Comparison of ENCODE assay signal across 1 fruit fly cellular context in genomic region chr3R:11623025-11623424, dm6.
TF ChIP-seq lines count a peak whose summit lies in the region.

Gene CG14711 (plus strand): TSS chr3R:11623339.

TF ChIP-seq in whole organism, embryonic, 481 proteins besides CTCF, POLR2A, EP300 and RAD21 (continued from another document and continues in another):
- TF ChIP-seq CkIIα-i1 (GFP tag; IDR thresholded peaks at IDR 0.05; lab: Robert Waterston, UW) = no peak
- TF ChIP-seq fd3F (GFP tag; optimal IDR thresholded peaks at IDR 0.05; lab: Kevin White, UChicago) = peak; percentile 76
- peak; percentile 36 for TF ChIP-seq shn (GFP tag; optimal IDR thresholded peaks at IDR 0.05; lab: Kevin White, UChicago)
- peak; percentile 84 for TF ChIP-seq zen (tag; optimal IDR thresholded peaks at IDR 0.05; lab: Kevin White, UChicago)
- TF ChIP-seq CG4404 (GFP tag; IDR thresholded peaks at IDR 0.05; lab: Robert Waterston, UW) = peak; percentile 74
- TF ChIP-seq Dad (GFP tag; optimal IDR thresholded peaks at IDR 0.05; lab: Kevin White, UChicago) = peak; percentile 57
- TF ChIP-seq zf30C (GFP tag; optimal IDR thresholded peaks at IDR 0.05; lab: Kevin White, UChicago) = no peak
- TF ChIP-seq bbx (GFP tag; IDR thresholded peaks at IDR 0.05; lab: Robert Waterston, UW; ENCODE audit: partially characterized antibody) = peak; percentile 73
- no peak for TF ChIP-seq Lpt (GFP tag; optimal IDR thresholded peaks at IDR 0.05; lab: Kevin White, UChicago)
- peak; percentile 0 for TF ChIP-seq CG10274 (GFP tag; optimal IDR thresholded peaks at IDR 0.05; lab: Kevin White, UChicago)
- TF ChIP-seq Atf6 (GFP tag; IDR thresholded peaks at IDR 0.05; lab: Robert Waterston, UW) = peak; percentile 90
- TF ChIP-seq croc (GFP tag; conservative IDR thresholded peaks at IDR 0.05; lab: Robert Waterston, UW) = peak; percentile 52; the same call in 2 of the 3 replicates
- TF ChIP-seq CG11398 (GFP tag; optimal IDR thresholded peaks at IDR 0.05; lab: Kevin White, UChicago) = peak; percentile 35
- peak; percentile 6 for TF ChIP-seq CG3163 (GFP tag; optimal IDR thresholded peaks at IDR 0.05; lab: Kevin White, UChicago)
- no peak; the same call in 1 of the 2 replicates for TF ChIP-seq ro (GFP tag; IDR thresholded peaks at IDR 0.05; lab: Robert Waterston, UW)
- peak; percentile 52 for TF ChIP-seq ssp (GFP tag; IDR thresholded peaks at IDR 0.05; lab: Robert Waterston, UW)
- TF ChIP-seq Tbp (GFP tag; optimal IDR thresholded peaks at IDR 0.05; lab: Kevin White, UChicago) = no peak
- peak; percentile 80 for TF ChIP-seq ems (GFP tag; optimal IDR thresholded peaks at IDR 0.05; lab: Kevin White, UChicago)
- TF ChIP-seq CG17359 (tag; optimal IDR thresholded peaks at IDR 0.05; lab: Kevin White, UChicago) = peak; percentile 86
- TF ChIP-seq CG7963 (GFP tag; IDR thresholded peaks at IDR 0.05; lab: Robert Waterston, UW; ENCODE audit: partially characterized antibody) = peak; percentile 43; the same call in 1 of the 3 replicates
- peak; percentile 44; the same call in 1 of the 2 replicates for TF ChIP-seq CG1024 (GFP tag; IDR thresholded peaks at IDR 0.05; lab: Robert Waterston, UW)
- TF ChIP-seq CG10431 (GFP tag; optimal IDR thresholded peaks at IDR 0.05; lab: Kevin White, UChicago) = peak; percentile 82
- TF ChIP-seq nerfin-2 (GFP tag; IDR thresholded peaks at IDR 0.05; lab: Robert Waterston, UW; ENCODE audit: partially characterized antibody) = 0 out of 2 replicates have a peak, but pooled peaks have one; percentile 36
- TF ChIP-seq CG34224 (GFP tag; IDR thresholded peaks at IDR 0.05; lab: Robert Waterston, UW; ENCODE audit: partially characterized antibody) = peak; percentile 87
- TF ChIP-seq dmrt99B (tag; optimal IDR thresholded peaks at IDR 0.05; lab: Kevin White, UChicago) = no peak
- TF ChIP-seq CG7987 (GFP tag; optimal IDR thresholded peaks at IDR 0.05; lab: Kevin White, UChicago) = peak; percentile 66
- TF ChIP-seq ranshi (GFP tag; IDR thresholded peaks at IDR 0.05; lab: Robert Waterston, UW) = peak; percentile 83
- peak; percentile 79 for TF ChIP-seq vfl (GFP tag; optimal IDR thresholded peaks at IDR 0.05; lab: Kevin White, UChicago)
- peak; percentile 81 for TF ChIP-seq oc (tag; optimal IDR thresholded peaks at IDR 0.05; lab: Kevin White, UChicago)
- TF ChIP-seq salm (tag; optimal IDR thresholded peaks at IDR 0.05; lab: Kevin White, UChicago) = peak; percentile 79
- TF ChIP-seq Ada2b (GFP tag; IDR thresholded peaks at IDR 0.05; lab: Robert Waterston, UW) = peak; percentile 82
- TF ChIP-seq insv (GFP tag; optimal IDR thresholded peaks at IDR 0.05; lab: Kevin White, UChicago) = peak in 1 of 2 experiments; percentile 63
- TF ChIP-seq zfh1 (GFP tag; IDR thresholded peaks at IDR 0.05; lab: Robert Waterston, UW) = peak; percentile 82
- TF ChIP-seq CrebB (tag; optimal IDR thresholded peaks at IDR 0.05; lab: Kevin White, UChicago) = peak; percentile 57
- TF ChIP-seq vnd (GFP tag; IDR thresholded peaks at IDR 0.05; lab: Robert Waterston, UW; ENCODE audit: partially characterized antibody) = peak; percentile 79
- peak; percentile 19 for TF ChIP-seq psq (GFP tag; optimal IDR thresholded peaks at IDR 0.05; lab: Kevin White, UChicago)
- peak; percentile 83 for TF ChIP-seq otp (GFP tag; IDR thresholded peaks at IDR 0.05; lab: Robert Waterston, UW)
- peak; percentile 23 for TF ChIP-seq CG9797 (GFP tag; optimal IDR thresholded peaks at IDR 0.05; lab: Kevin White, UChicago)
- peak; percentile 64 for TF ChIP-seq CG15073 (GFP tag; optimal IDR thresholded peaks at IDR 0.05; lab: Kevin White, UChicago)
- 0 out of 3 replicates have a peak, but pooled peaks have one; percentile 10 for TF ChIP-seq CG6175 (GFP tag; IDR thresholded peaks at IDR 0.05; lab: Robert Waterston, UW)
- TF ChIP-seq wor (GFP tag; IDR thresholded peaks at IDR 0.05; lab: Robert Waterston, UW) = peak; percentile 78
- TF ChIP-seq kah (GFP tag; optimal IDR thresholded peaks at IDR 0.05; lab: Kevin White, UChicago) = peak; percentile 56
- peak; percentile 37 for TF ChIP-seq CG8359 (GFP tag; optimal IDR thresholded peaks at IDR 0.05; lab: Kevin White, UChicago; ENCODE audit: borderline replicate concordance)
- TF ChIP-seq D19A (tag; optimal IDR thresholded peaks at IDR 0.05; lab: Kevin White, UChicago) = no peak
- peak; percentile 86 for TF ChIP-seq ind (GFP tag; optimal IDR thresholded peaks at IDR 0.05; lab: Kevin White, UChicago)
- 0 out of 2 replicates have a peak, but pooled peaks have one; percentile 34 for TF ChIP-seq dimm (GFP tag; IDR thresholded peaks at IDR 0.05; lab: Robert Waterston, UW)
- TF ChIP-seq Myb (GFP tag; optimal IDR thresholded peaks at IDR 0.05; lab: Kevin White, UChicago) = peak; percentile 49
- peak; percentile 66 for TF ChIP-seq slou (GFP tag; optimal IDR thresholded peaks at IDR 0.05; lab: Kevin White, UChicago)
- no peak for TF ChIP-seq yki (optimal IDR thresholded peaks at IDR 0.05; lab: Kevin White, UChicago)
- peak; percentile 41 for TF ChIP-seq CG1792 (GFP tag; optimal IDR thresholded peaks at IDR 0.05; lab: Kevin White, UChicago)
- no peak for TF ChIP-seq toy (GFP tag; IDR thresholded peaks at IDR 0.05; lab: Robert Waterston, UW)
- TF ChIP-seq amos (GFP tag; IDR thresholded peaks at IDR 0.05; lab: Robert Waterston, UW; ENCODE audit: partially characterized antibody) = peak; percentile 74
- TF ChIP-seq sima (GFP tag; optimal IDR thresholded peaks at IDR 0.05; lab: Kevin White, UChicago) = no peak
- no peak for TF ChIP-seq NK7.1 (GFP tag; optimal IDR thresholded peaks at IDR 0.05; lab: Kevin White, UChicago)
- TF ChIP-seq unpg (GFP tag; optimal IDR thresholded peaks at IDR 0.05; lab: Kevin White, UChicago) = peak; percentile 89
- no peak for TF ChIP-seq pita (GFP tag; optimal IDR thresholded peaks at IDR 0.05; lab: Kevin White, UChicago)
- peak; percentile 8 for TF ChIP-seq btn (GFP tag; optimal IDR thresholded peaks at IDR 0.05; lab: Kevin White, UChicago)
- TF ChIP-seq Dip3 (GFP tag; optimal IDR thresholded peaks at IDR 0.05; lab: Kevin White, UChicago) = peak; percentile 65
- TF ChIP-seq stwl (tag; optimal IDR thresholded peaks at IDR 0.05; lab: Kevin White, UChicago) = peak; percentile 96
- TF ChIP-seq luna (GFP tag; optimal IDR thresholded peaks at IDR 0.05; lab: Kevin White, UChicago) = no peak
- no peak for TF ChIP-seq Hr39 (optimal IDR thresholded peaks at IDR 0.05; lab: Kevin White, UChicago)
- TF ChIP-seq CG3726 (GFP tag; IDR thresholded peaks at IDR 0.05; lab: Robert Waterston, UW) = peak; percentile 76; the same call in 2 of the 3 replicates
- TF ChIP-seq ken (GFP tag; IDR thresholded peaks at IDR 0.05; lab: Robert Waterston, UW) = peak; percentile 65; the same call in 1 of the 3 replicates
- peak; percentile 71 for TF ChIP-seq Bdp1 (GFP tag; optimal IDR thresholded peaks at IDR 0.05; lab: Kevin White, UChicago)
- peak; percentile 82 for TF ChIP-seq CG11695 (GFP tag; IDR thresholded peaks at IDR 0.05; lab: Robert Waterston, UW)
- peak; percentile 80 for TF ChIP-seq CG4730 (GFP tag; IDR thresholded peaks at IDR 0.05; lab: Robert Waterston, UW)
- TF ChIP-seq CG17385 (GFP tag; optimal IDR thresholded peaks at IDR 0.05; lab: Kevin White, UChicago) = peak; percentile 77
- peak; percentile 54 for TF ChIP-seq CG9876 (GFP tag; optimal IDR thresholded peaks at IDR 0.05; lab: Kevin White, UChicago)
- peak; percentile 75 for TF ChIP-seq CG10209 (GFP tag; optimal IDR thresholded peaks at IDR 0.05; lab: Kevin White, UChicago)
- TF ChIP-seq gcm (GFP tag; optimal IDR thresholded peaks at IDR 0.05; lab: Kevin White, UChicago) = no peak
- peak; percentile 97 for TF ChIP-seq sens (GFP tag; lab: Kevin White, UChicago)
- TF ChIP-seq CG17361 (GFP tag; IDR thresholded peaks at IDR 0.05; lab: Robert Waterston, UW) = peak; percentile 85
- TF ChIP-seq Vsx1 (GFP tag; optimal IDR thresholded peaks at IDR 0.05; lab: Kevin White, UChicago) = no peak
- peak; percentile 39 for TF ChIP-seq maf-S (GFP tag; optimal IDR thresholded peaks at IDR 0.05; lab: Kevin White, UChicago)
- no peak for TF ChIP-seq fru (optimal IDR thresholded peaks at IDR 0.05; lab: Kevin White, UChicago)
- TF ChIP-seq CG1529 (GFP tag; optimal IDR thresholded peaks at IDR 0.05; lab: Kevin White, UChicago) = peak; percentile 69
- peak; percentile 63; the same call in 1 of the 2 replicates for TF ChIP-seq CG17612 (GFP tag; IDR thresholded peaks at IDR 0.05; lab: Robert Waterston, UW)
- no peak for TF ChIP-seq hth (optimal IDR thresholded peaks at IDR 0.05; lab: Kevin White, UChicago)
- peak; percentile 82 for TF ChIP-seq tgo (GFP tag; IDR thresholded peaks at IDR 0.05; lab: Robert Waterston, UW)
- TF ChIP-seq MBD-R2 (GFP tag; IDR thresholded peaks at IDR 0.05; lab: Robert Waterston, UW) = peak; percentile 96
- peak; percentile 75 for TF ChIP-seq CG11560 (tag; IDR thresholded peaks at IDR 0.05; lab: Robert Waterston, UW)
- TF ChIP-seq Antp (GFP tag; optimal IDR thresholded peaks at IDR 0.05; lab: Kevin White, UChicago) = peak; percentile 68
- TF ChIP-seq sim (GFP tag; IDR thresholded peaks at IDR 0.05; lab: Robert Waterston, UW) = peak; percentile 72
- peak in 1 of 2 experiments; percentile 64 for TF ChIP-seq Hr51 (GFP tag; optimal IDR thresholded peaks at IDR 0.05; lab: Kevin White, UChicago)
- TF ChIP-seq aop (GFP tag; IDR thresholded peaks at IDR 0.05; lab: Robert Waterston, UW) = no peak
- TF ChIP-seq zen2 (GFP tag; IDR thresholded peaks at IDR 0.05; lab: Robert Waterston, UW; ENCODE audit: partially characterized antibody) = peak; percentile 79
- peak; percentile 24 for TF ChIP-seq slp2 (GFP tag; optimal IDR thresholded peaks at IDR 0.05; lab: Kevin White, UChicago)
- TF ChIP-seq CG4424 (GFP tag; optimal IDR thresholded peaks at IDR 0.05; lab: Kevin White, UChicago) = peak; percentile 88
- no peak for TF ChIP-seq Sox102F (GFP tag; optimal IDR thresholded peaks at IDR 0.05; lab: Kevin White, UChicago)
- peak; percentile 63 for TF ChIP-seq CG8089 (GFP tag; optimal IDR thresholded peaks at IDR 0.05; lab: Kevin White, UChicago)
- TF ChIP-seq dysf (GFP tag; IDR thresholded peaks at IDR 0.05; lab: Robert Waterston, UW) = peak; percentile 78
- TF ChIP-seq MTF-1 (GFP tag; optimal IDR thresholded peaks at IDR 0.05; lab: Kevin White, UChicago; ENCODE audit: borderline replicate concordance) = peak; percentile 70
- TF ChIP-seq cad (GFP tag; optimal IDR thresholded peaks at IDR 0.05; lab: Kevin White, UChicago) = no peak
- TF ChIP-seq repo (GFP tag; optimal IDR thresholded peaks at IDR 0.05; lab: Kevin White, UChicago) = no peak
- peak; percentile 92 for TF ChIP-seq Xrp1 (GFP tag; IDR thresholded peaks at IDR 0.05; lab: Robert Waterston, UW)
- no peak for TF ChIP-seq z (GFP tag; IDR thresholded peaks at IDR 0.05; lab: Robert Waterston, UW)
- TF ChIP-seq CG5180 (GFP tag; optimal IDR thresholded peaks at IDR 0.05; lab: Kevin White, UChicago) = no peak
- TF ChIP-seq CG12155 (GFP tag; optimal IDR thresholded peaks at IDR 0.05; lab: Kevin White, UChicago) = peak; percentile 85
- peak; percentile 74; the same call in 1 of the 3 replicates for TF ChIP-seq gce (GFP tag; IDR thresholded peaks at IDR 0.05; lab: Robert Waterston, UW)
- no peak for TF ChIP-seq Doc2 (GFP tag; IDR thresholded peaks at IDR 0.05; lab: Robert Waterston, UW)
- TF ChIP-seq CG9932 (GFP tag; IDR thresholded peaks at IDR 0.05; lab: Robert Waterston, UW) = peak; percentile 92
- TF ChIP-seq CG8924 (tag; optimal IDR thresholded peaks at IDR 0.05; lab: Kevin White, UChicago) = peak; percentile 88
- peak; percentile 74; the same call in 1 of the 2 replicates for TF ChIP-seq bowl (GFP tag; IDR thresholded peaks at IDR 0.05; lab: Robert Waterston, UW)
- peak; percentile 27; the same call in 1 of the 2 replicates for TF ChIP-seq klu (GFP tag; IDR thresholded peaks at IDR 0.05; lab: Robert Waterston, UW)
- TF ChIP-seq CG11696 (GFP tag; IDR thresholded peaks at IDR 0.05; lab: Robert Waterston, UW) = no peak
- TF ChIP-seq crol (GFP tag; IDR thresholded peaks at IDR 0.05; lab: Robert Waterston, UW) = no peak
- peak; percentile 88 for TF ChIP-seq Fer1 (GFP tag; optimal IDR thresholded peaks at IDR 0.05; lab: Kevin White, UChicago)
- TF ChIP-seq CG15011 (GFP tag; optimal IDR thresholded peaks at IDR 0.05; lab: Kevin White, UChicago) = no peak
- TF ChIP-seq nau (GFP tag; optimal IDR thresholded peaks at IDR 0.05; lab: Kevin White, UChicago) = no peak
- peak; percentile 80 for TF ChIP-seq bcd (GFP tag; optimal IDR thresholded peaks at IDR 0.05; lab: Kevin White, UChicago)
- TF ChIP-seq CG1603 (tag; optimal IDR thresholded peaks at IDR 0.05; lab: Kevin White, UChicago) = peak; percentile 46
- TF ChIP-seq Scr (GFP tag; IDR thresholded peaks at IDR 0.05; lab: Robert Waterston, UW; ENCODE audit: partially characterized antibody) = peak; percentile 84
- TF ChIP-seq nom (GFP tag; optimal IDR thresholded peaks at IDR 0.05; lab: Kevin White, UChicago) = peak; percentile 49
- TF ChIP-seq NfI (GFP tag; optimal IDR thresholded peaks at IDR 0.05; lab: Kevin White, UChicago) = peak; percentile 85
- TF ChIP-seq CG33213 (GFP tag; optimal IDR thresholded peaks at IDR 0.05; lab: Kevin White, UChicago) = peak; percentile 54
- TF ChIP-seq Sin3A (optimal IDR thresholded peaks at IDR 0.05; lab: Kevin White, UChicago) = peak; percentile 40
- TF ChIP-seq Gsc (GFP tag; IDR thresholded peaks at IDR 0.05; lab: Robert Waterston, UW) = no peak
- TF ChIP-seq jumu (GFP tag; optimal IDR thresholded peaks at IDR 0.05; lab: Kevin White, UChicago) = peak; percentile 58
- peak; percentile 85 for TF ChIP-seq grau (tag; optimal IDR thresholded peaks at IDR 0.05; lab: Kevin White, UChicago)
- TF ChIP-seq p53 (GFP tag; optimal IDR thresholded peaks at IDR 0.05; lab: Kevin White, UChicago) = no peak
- no peak for TF ChIP-seq jing (GFP tag; optimal IDR thresholded peaks at IDR 0.05; lab: Kevin White, UChicago)
- peak; percentile 75 for TF ChIP-seq Fer2 (tag; optimal IDR thresholded peaks at IDR 0.05; lab: Kevin White, UChicago)
- TF ChIP-seq zfh2 (GFP tag; optimal IDR thresholded peaks at IDR 0.05; lab: Kevin White, UChicago) = peak; percentile 67
- TF ChIP-seq CG6813 (GFP tag; optimal IDR thresholded peaks at IDR 0.05; lab: Kevin White, UChicago) = no peak
- peak; percentile 83 for TF ChIP-seq Mad (GFP tag; optimal IDR thresholded peaks at IDR 0.05; lab: Kevin White, UChicago)
- no peak for TF ChIP-seq cg (GFP tag; optimal IDR thresholded peaks at IDR 0.05; lab: Kevin White, UChicago)
- peak; percentile 82 for TF ChIP-seq CG34422 (GFP tag; IDR thresholded peaks at IDR 0.05; lab: Robert Waterston, UW)
- peak; percentile 60 for TF ChIP-seq exex (tag; optimal IDR thresholded peaks at IDR 0.05; lab: Kevin White, UChicago)
- peak; percentile 86 for TF ChIP-seq CG15514 (GFP tag; optimal IDR thresholded peaks at IDR 0.05; lab: Kevin White, UChicago)
- no peak for TF ChIP-seq ash1 (GFP tag; optimal IDR thresholded peaks at IDR 0.05; lab: Kevin White, UChicago)
